Fruit fly (Drosophila melanogaster) whole organism, embryonic: Measurements from ENCODE around the gene Rrp45.

Experiments used
- ATbp ChIP-seq: fragments of 200-800 bp; sonication (Bioruptor generic); optimal IDR thresholded peaks from 2 replicates; lab custom pipeline; 2017; ENCODE audit warnings: missing biosample characterization, mild to moderate bottlenecking, missing genetic modification characterization, missing genetic modification reagents
- Ada2b ChIP-seq: fragments of 200-800 bp; sonication (Bioruptor generic); IDR thresholded peaks from 2 replicates; pipeline ENCODE4 v1.3.6; 2022; ENCODE audit warnings: missing biosample characterization, missing genetic modification characterization
- Adf1 ChIP-seq: fragments of 200-800 bp; sonication (Bioruptor generic); IDR thresholded peaks from 2 replicates; pipeline ENCODE4 v1.3.6; 2022; ENCODE audit warnings: missing biosample characterization, missing genetic modification characterization
- CG14667 ChIP-seq: fragments of 200-800 bp; sonication (Bioruptor generic); IDR thresholded peaks from 2 replicates; pipeline ENCODE4 v1.3.6; 2022; ENCODE audit warnings: missing biosample characterization, missing genetic modification characterization
- CG14860 ChIP-seq: fragments of 200-800 bp; sonication (Bioruptor generic); IDR thresholded peaks from 3 replicates; pipeline ENCODE4 v1.3.6; 2022; ENCODE audit warnings: missing biosample characterization, missing genetic modification characterization; ENCODE audit not compliant: partially characterized antibody
- CG15514 ChIP-seq: fragments of 200-800 bp; sonication (Bioruptor generic); optimal IDR thresholded peaks from 3 replicates; lab custom pipeline; 2017; ENCODE audit warnings: missing biosample characterization, missing genetic modification characterization, mild to moderate bottlenecking, moderate library complexity, missing genetic modification reagents
- CG16813 ChIP-seq: fragments of 200-800 bp; sonication (Bioruptor generic); IDR thresholded peaks from 3 replicates; pipeline ENCODE4 v1.3.6; 2022; ENCODE audit warnings: missing biosample characterization, missing genetic modification characterization; ENCODE audit not compliant: partially characterized antibody
- CG18619 ChIP-seq: fragments of 200-800 bp; sonication (Bioruptor generic); optimal IDR thresholded peaks from 3 replicates; lab custom pipeline; 2017; ENCODE audit warnings: missing biosample characterization, mild to moderate bottlenecking, missing genetic modification characterization
- CG2116 ChIP-seq: fragments of 200-800 bp; sonication (Bioruptor generic); optimal IDR thresholded peaks from 3 replicates; lab custom pipeline; 2018; ENCODE audit warnings: missing biosample characterization, mild to moderate bottlenecking, missing genetic modification characterization
- CG2712 ChIP-seq: fragments of 200-800 bp; optimal IDR thresholded peaks from 3 replicates; lab custom pipeline; 2019; ENCODE audit warnings: missing biosample characterization, mild to moderate bottlenecking, missing genetic modification characterization, moderate library complexity
- CG4404 ChIP-seq: fragments of 200-800 bp; sonication (Bioruptor generic); IDR thresholded peaks from 2 replicates; pipeline ENCODE4 v1.3.6; 2022; ENCODE audit warnings: missing biosample characterization, missing genetic modification characterization
- CG8388 ChIP-seq: fragments of 200-800 bp; sonication (Bioruptor generic); optimal IDR thresholded peaks from 2 replicates; lab custom pipeline; 2019; ENCODE audit warnings: missing biosample characterization, mild to moderate bottlenecking, missing genetic modification characterization, moderate library complexity
- CG8944 ChIP-seq: fragments of 200-800 bp; sonication (Bioruptor generic); optimal IDR thresholded peaks from 3 replicates; lab custom pipeline; 2016; ENCODE audit warnings: missing biosample characterization, missing genetic modification characterization
- Chrac-16 ChIP-seq: fragments of 200-800 bp; sonication (Bioruptor generic); optimal IDR thresholded peaks from 3 replicates; lab custom pipeline; 2016; ENCODE audit warnings: missing biosample characterization, missing genetic modification characterization
- Doc3 ChIP-seq: fragments of 200-800 bp; sonication (Bioruptor generic); IDR thresholded peaks from 3 replicates; pipeline ENCODE4 v1.3.6; 2022; ENCODE audit warnings: missing biosample characterization, missing genetic modification characterization; ENCODE audit not compliant: partially characterized antibody
- Fer3 ChIP-seq: fragments of 200-800 bp; sonication (Bioruptor generic); optimal IDR thresholded peaks from 2 replicates; lab custom pipeline; 2018; ENCODE audit warnings: missing biosample characterization, mild to moderate bottlenecking, missing genetic modification characterization, moderate library complexity
- Hr51 ChIP-seq, 2 experiments: fragments of 200-800 bp; sonication (Bioruptor generic); optimal IDR thresholded peaks; 2 replicates in 1 of 2; 3 replicates in 1 of 2; lab custom pipeline; 2016 to 2018; ENCODE audit warnings: missing biosample characterization in 2 of 2, missing genetic modification characterization in 2 of 2, mild to moderate bottlenecking in 1 of 2, moderate library complexity in 1 of 2
- Jarid2 ChIP-seq: fragments of 200-800 bp; sonication (Bioruptor generic); optimal IDR thresholded peaks from 3 replicates; lab custom pipeline; 2017; ENCODE audit warnings: mild to moderate bottlenecking, missing biosample characterization, missing genetic modification reagents, missing genetic modification characterization
- Meics ChIP-seq: fragments of 200-800 bp; sonication (Bioruptor generic); optimal IDR thresholded peaks from 2 replicates; lab custom pipeline; 2017; ENCODE audit warnings: missing biosample characterization, mild to moderate bottlenecking, missing genetic modification characterization
- NFAT ChIP-seq: fragments of 200-800 bp; sonication (Bioruptor generic); IDR thresholded peaks from 2 replicates; pipeline ENCODE4 v1.3.6; 2022; ENCODE audit warnings: missing biosample characterization, missing genetic modification characterization
- NfI ChIP-seq: fragments of 200-800 bp; sonication (Bioruptor generic); optimal IDR thresholded peaks from 3 replicates; lab custom pipeline; 2018; ENCODE audit warnings: missing biosample characterization, mild to moderate bottlenecking, missing genetic modification characterization, moderate library complexity
- Optix ChIP-seq: fragments of 200-800 bp; sonication (Bioruptor generic); IDR thresholded peaks from 3 replicates; pipeline ENCODE4 v1.3.6; 2022; ENCODE audit warnings: missing biosample characterization, missing genetic modification characterization
- Ssrp ChIP-seq: fragments of 200-800 bp; sonication (Bioruptor generic); optimal IDR thresholded peaks from 2 replicates; lab custom pipeline; 2018; ENCODE audit warnings: missing biosample characterization, mild to moderate bottlenecking, missing genetic modification characterization, moderate library complexity
- Stat92E ChIP-seq, 3 experiments: fragments of >200 bp in 2 of 3; fragments of 200-800 bp in 1 of 3; sonication (Bioruptor generic) in 1 of 3; optimal IDR thresholded peaks; 2 replicates each; lab custom pipeline; 2017 to 2019; ENCODE audit warnings: missing biosample characterization in 3 of 3, missing genetic modification characterization in 3 of 3, mild to moderate bottlenecking in 1 of 3, moderate library complexity in 1 of 3
- Xbp1 ChIP-seq: fragments of 200-800 bp; sonication (Bioruptor generic); optimal IDR thresholded peaks from 3 replicates; lab custom pipeline; 2016; ENCODE audit warnings: missing biosample characterization, mild to moderate bottlenecking, missing genetic modification characterization
- ab ChIP-seq: fragments of 200-800 bp; sonication (Bioruptor generic); optimal IDR thresholded peaks from 2 replicates; lab custom pipeline; 2016; ENCODE audit warnings: missing biosample characterization, missing genetic modification characterization
- amos ChIP-seq: fragments of 200-800 bp; sonication (Bioruptor generic); IDR thresholded peaks from 2 replicates; pipeline ENCODE4 v1.3.6; 2022; ENCODE audit warnings: missing biosample characterization, missing genetic modification characterization; ENCODE audit not compliant: partially characterized antibody
- br ChIP-seq: fragments of >200 bp; optimal IDR thresholded peaks from 2 replicates; lab custom pipeline; 2017
- btn ChIP-seq: fragments of 200-800 bp; sonication (Bioruptor generic); optimal IDR thresholded peaks from 2 replicates; lab custom pipeline; 2016; ENCODE audit warnings: missing biosample characterization, missing genetic modification characterization
- chif ChIP-seq, 2 experiments: fragments of 200-800 bp; sonication (Bioruptor generic); optimal IDR thresholded peaks; 3 replicates each; lab custom pipeline; 2016; ENCODE audit warnings: missing biosample characterization in 2 of 2, missing genetic modification characterization in 2 of 2
- eyg ChIP-seq: fragments of 200-800 bp; sonication (Bioruptor generic); optimal IDR thresholded peaks from 3 replicates; lab custom pipeline; 2016; ENCODE audit warnings: missing biosample characterization, missing genetic modification characterization
- fd102C ChIP-seq: fragments of 200-800 bp; sonication (Bioruptor generic); optimal IDR thresholded peaks from 2 replicates; lab custom pipeline; 2018; ENCODE audit warnings: missing biosample characterization, mild to moderate bottlenecking, missing genetic modification characterization, moderate library complexity
- gcm ChIP-seq: fragments of 200-800 bp; sonication (Bioruptor generic); optimal IDR thresholded peaks from 2 replicates; lab custom pipeline; 2019; ENCODE audit warnings: missing biosample characterization, mild to moderate bottlenecking, missing genetic modification characterization, moderate library complexity
- gem ChIP-seq: fragments of 200-800 bp; sonication (Bioruptor generic); optimal IDR thresholded peaks from 2 replicates; lab custom pipeline; 2019; ENCODE audit warnings: missing biosample characterization, mild to moderate bottlenecking, missing genetic modification characterization, moderate library complexity
- grau ChIP-seq: fragments of 200-800 bp; optimal IDR thresholded peaks from 3 replicates; lab custom pipeline; 2019; ENCODE audit warnings: missing biosample characterization, mild to moderate bottlenecking, missing genetic modification characterization, moderate library complexity
- gro ChIP-seq: fragments of 200-800 bp; sonication (Bioruptor generic); optimal IDR thresholded peaks from 2 replicates; lab custom pipeline; 2016; ENCODE audit warnings: missing biosample characterization, missing genetic modification characterization
- gsb ChIP-seq: fragments of 200-800 bp; sonication (Bioruptor generic); IDR thresholded peaks from 2 replicates; pipeline ENCODE4 v1.3.6; 2022; ENCODE audit warnings: missing biosample characterization, missing genetic modification characterization
- nau ChIP-seq: fragments of 200-800 bp; sonication (Bioruptor generic); optimal IDR thresholded peaks from 3 replicates; lab custom pipeline; 2017; ENCODE audit warnings: missing biosample characterization, mild to moderate bottlenecking, missing genetic modification characterization, missing genetic modification reagents
- nerfin-2 ChIP-seq: fragments of 200-800 bp; sonication (Bioruptor generic); IDR thresholded peaks from 2 replicates; pipeline ENCODE4 v1.3.6; 2022; ENCODE audit warnings: missing biosample characterization, missing genetic modification characterization; ENCODE audit not compliant: partially characterized antibody
- nmo ChIP-seq: fragments of 200-800 bp; sonication (Bioruptor generic); optimal IDR thresholded peaks from 2 replicates; lab custom pipeline; 2018; ENCODE audit warnings: missing biosample characterization, mild to moderate bottlenecking, missing genetic modification characterization, moderate library complexity
- pb ChIP-seq: fragments of 200-800 bp; sonication (Bioruptor generic); optimal IDR thresholded peaks from 3 replicates; lab custom pipeline; 2016; ENCODE audit warnings: missing biosample characterization, missing genetic modification characterization
- psq ChIP-seq: fragments of 200-800 bp; sonication (Bioruptor generic); optimal IDR thresholded peaks from 2 replicates; lab custom pipeline; 2017; ENCODE audit warnings: missing biosample characterization, missing genetic modification characterization
- pzg ChIP-seq: fragments of 200-800 bp; sonication (Bioruptor generic); optimal IDR thresholded peaks from 3 replicates; lab custom pipeline; 2018; ENCODE audit warnings: missing biosample characterization, mild to moderate bottlenecking, missing genetic modification characterization, moderate library complexity
- schlank ChIP-seq: fragments of 200-800 bp; sonication (Bioruptor generic); optimal IDR thresholded peaks from 2 replicates; lab custom pipeline; 2018; ENCODE audit warnings: missing biosample characterization, mild to moderate bottlenecking, missing genetic modification characterization
- slou ChIP-seq: fragments of 200-800 bp; sonication (Bioruptor generic); optimal IDR thresholded peaks from 3 replicates; lab custom pipeline; 2016; ENCODE audit warnings: missing biosample characterization, missing genetic modification characterization
- ssp ChIP-seq: fragments of 200-800 bp; sonication (Bioruptor generic); IDR thresholded peaks from 2 replicates; pipeline ENCODE4 v1.3.6; 2022; ENCODE audit warnings: missing biosample characterization, missing genetic modification characterization
- sug ChIP-seq: fragments of 200-800 bp; optimal IDR thresholded peaks from 2 replicates; lab custom pipeline; 2019; ENCODE audit warnings: missing biosample characterization, mild to moderate bottlenecking, missing genetic modification characterization, moderate library complexity
- toy ChIP-seq: fragments of 200-800 bp; sonication (Bioruptor generic); IDR thresholded peaks from 2 replicates; pipeline ENCODE4 v1.3.6; 2022; ENCODE audit warnings: missing biosample characterization, missing genetic modification characterization
- tx ChIP-seq: fragments of 200-800 bp; sonication (Bioruptor generic); optimal IDR thresholded peaks from 2 replicates; lab custom pipeline; 2016; ENCODE audit warnings: missing biosample characterization, missing genetic modification characterization
- unpg ChIP-seq: fragments of 200-800 bp; sonication (Bioruptor generic); optimal IDR thresholded peaks from 3 replicates; lab custom pipeline; 2018; ENCODE audit warnings: missing biosample characterization, mild to moderate bottlenecking, missing genetic modification characterization, moderate library complexity
- wek ChIP-seq: fragments of 200-800 bp; sonication (Bioruptor generic); optimal IDR thresholded peaks from 3 replicates; lab custom pipeline; 2018; ENCODE audit warnings: missing biosample characterization, mild to moderate bottlenecking, missing genetic modification characterization, moderate library complexity

Gene Rrp45

dm6 chrX:16783743-16784142 lies 7.3 kb downstream of the Rrp45 start, which contains the start of gene mRpL22 (continued):
- TF ChIP-seq CG16813 (GFP tag; lab: Robert Waterston, UW): peak; percentile 38; the same call in 1 of the 3 replicates
- TF ChIP-seq gcm (GFP tag; lab: Kevin White, UChicago): no peak
- no peak for TF ChIP-seq tx (GFP tag; lab: Kevin White, UChicago)
- no peak for TF ChIP-seq gro (GFP tag; lab: Kevin White, UChicago)
- no peak for TF ChIP-seq Doc3 (GFP tag; lab: Robert Waterston, UW)
- TF ChIP-seq unpg (GFP tag; lab: Kevin White, UChicago): no peak
- no peak for TF ChIP-seq CG4404 (GFP tag; lab: Robert Waterston, UW)
- no peak for TF ChIP-seq wek
- TF ChIP-seq nau (GFP tag; lab: Kevin White, UChicago): no peak
- TF ChIP-seq btn: no peak
- TF ChIP-seq schlank (tag; lab: Kevin White, UChicago): no peak
- no peak for TF ChIP-seq ATbp
- no peak for TF ChIP-seq Stat92E (GFP tag; optimal IDR thresholded peaks at IDR 0.05; lab: Kevin White, UChicago)
- TF ChIP-seq Xbp1 (GFP tag; lab: Kevin White, UChicago): no peak
- TF ChIP-seq NfI (GFP tag; lab: Kevin White, UChicago): no peak
- TF ChIP-seq pzg: peak; percentile 66
- no peak for TF ChIP-seq slou
- TF ChIP-seq pb (GFP tag; lab: Kevin White, UChicago): no peak
- no peak for TF ChIP-seq NFAT (GFP tag; lab: Robert Waterston, UW)
- TF ChIP-seq CG8944 (GFP tag; lab: Kevin White, UChicago): no peak
- TF ChIP-seq Chrac-16 (GFP tag; lab: Kevin White, UChicago): no peak
- TF ChIP-seq Ada2b: no peak
- TF ChIP-seq br (lab: Kevin White, UChicago): no peak
- no peak for TF ChIP-seq toy (GFP tag; lab: Robert Waterston, UW)
- TF ChIP-seq Optix (GFP tag; lab: Robert Waterston, UW): no peak
- TF ChIP-seq CG2712 (tag; lab: Kevin White, UChicago): peak; percentile 17
- no peak for TF ChIP-seq CG18619 (GFP tag; lab: Kevin White, UChicago)
- TF ChIP-seq CG2116 (GFP tag; lab: Kevin White, UChicago): peak; percentile 50
- no peak for TF ChIP-seq Hr51 (GFP tag; optimal IDR thresholded peaks at IDR 0.05; lab: Kevin White, UChicago)
- TF ChIP-seq Ssrp: no peak
- TF ChIP-seq grau (tag; lab: Kevin White, UChicago): no peak
- TF ChIP-seq gsb (GFP tag; lab: Robert Waterston, UW): no peak
- TF ChIP-seq Adf1 (GFP tag; lab: Robert Waterston, UW): no peak
- TF ChIP-seq eyg (GFP tag; lab: Kevin White, UChicago): no peak
- TF ChIP-seq Jarid2 (GFP tag; lab: Kevin White, UChicago): no peak
- TF ChIP-seq ssp (GFP tag; lab: Robert Waterston, UW): no peak
- TF ChIP-seq CG8388 (GFP tag; lab: Kevin White, UChicago): no peak
- no peak for TF ChIP-seq fd102C (GFP tag; lab: Kevin White, UChicago)
- TF ChIP-seq chif (GFP tag; optimal IDR thresholded peaks at IDR 0.05; lab: Kevin White, UChicago): no peak
- TF ChIP-seq psq (GFP tag; lab: Kevin White, UChicago): no peak
- peak; percentile 57 for TF ChIP-seq CG15514 (GFP tag; lab: Kevin White, UChicago)
- TF ChIP-seq ab (GFP tag; lab: Kevin White, UChicago): no peak
- no peak for TF ChIP-seq nmo (GFP tag; lab: Kevin White, UChicago)
- TF ChIP-seq sug (tag; lab: Kevin White, UChicago): no peak
- no peak for TF ChIP-seq Fer3 (tag; lab: Kevin White, UChicago)
- no peak for TF ChIP-seq gem (tag; lab: Kevin White, UChicago)
- peak; percentile 47; the same call in 1 of the 2 replicates for TF ChIP-seq amos (GFP tag; lab: Robert Waterston, UW)
- no peak for TF ChIP-seq Meics (GFP tag; lab: Kevin White, UChicago)
- TF ChIP-seq CG14860 (GFP tag; lab: Robert Waterston, UW): no peak
- TF ChIP-seq nerfin-2 (GFP tag; lab: Robert Waterston, UW): no peak
- no peak for TF ChIP-seq CG14667
